Worm (Caenorhabditis elegans) whole organism, mixed stage, embryonic: ENCODE results near the gene drd-1.

ENCODE experiments used
- elt-3 ChIP-seq: fragments of 150-350 bp; optimal IDR thresholded peaks from 2 replicates; lab custom pipeline; 2014; ENCODE audit warnings: missing biosample characterization, missing genetic modification characterization
- mep-1 ChIP-seq: fragments of 150-350 bp; optimal IDR thresholded peaks from 2 replicates; lab custom pipeline; 2017; ENCODE audit warnings: missing biosample characterization, missing genetic modification reagents, missing genetic modification characterization, inconsistent platforms
- mls-2 ChIP-seq: sonication (generic microtip); optimal IDR thresholded peaks from 2 replicates; lab custom pipeline; 2016; ENCODE audit warnings: mild to moderate bottlenecking, missing genetic modification characterization, moderate library complexity, missing compliant biosample characterization
- nhr-237 ChIP-seq: fragments of 150-350 bp; optimal IDR thresholded peaks from 2 replicates; lab custom pipeline; 2014; ENCODE audit warnings: missing biosample characterization, missing genetic modification characterization
- pha-4 ChIP-seq: fragments of 150-350 bp; optimal IDR thresholded peaks from 2 replicates; lab custom pipeline; 2018; ENCODE audit warnings: missing biosample characterization, missing genetic modification reagents, missing genetic modification characterization
- snpc-4 ChIP-seq: fragments of 150-350 bp; optimal IDR thresholded peaks from 2 replicates; lab custom pipeline; 2014; ENCODE audit warnings: missing biosample characterization, missing genetic modification characterization
- unc-39 ChIP-seq: fragments of 150-350 bp; optimal IDR thresholded peaks from 2 replicates; lab custom pipeline; 2014; ENCODE audit warnings: missing biosample characterization, missing genetic modification characterization

- no peak for TF ChIP-seq mls-2 (tag; lab: Kevin White, UChicago)
- no peak for TF ChIP-seq elt-3 (tag; lab: Kevin White, UChicago)
- no peak for TF ChIP-seq snpc-4 (tag; lab: Kevin White, UChicago)
- TF ChIP-seq mep-1 (tag; lab: Kevin White, UChicago): no peak
- TF ChIP-seq pha-4 (tag; lab: Kevin White, UChicago): no peak
- TF ChIP-seq nhr-237 (tag; lab: Kevin White, UChicago): no peak
- no peak for TF ChIP-seq unc-39
Measured at ce11 chrII:8420775-8421388, 33.0 kb downstream of the drd-1 start.
